Worm (Caenorhabditis elegans) whole organism, L4/young adult: ENCODE data around the gene T28A8.8.

Experiments
- W03F9.2 ChIP-seq: fragments of 150-350 bp; optimal IDR thresholded peaks from 2 replicates; lab custom pipeline; 2014; ENCODE audit warnings: missing biosample characterization, missing genetic modification characterization
- dao-5 ChIP-seq: sonication (generic microtip); optimal IDR thresholded peaks from 2 replicates; lab custom pipeline; 2016; ENCODE audit warnings: missing genotype, missing genetic modification characterization, moderate library complexity, missing compliant biosample characterization
- him-1 ChIP-seq: sonication (generic microtip); optimal IDR thresholded peaks from 2 replicates; lab custom pipeline; 2016; ENCODE audit warnings: missing genotype, missing genetic modification reagents, missing genetic modification characterization, missing compliant biosample characterization

T28A8.8 gene

ce11 chrIII:13525118-13525839 is 22.7 kb downstream of the T28A8.8 start:
- TF ChIP-seq W03F9.2 (tag; lab: Kevin White, UChicago): no peak
- TF ChIP-seq dao-5: no peak
- no peak for TF ChIP-seq him-1

ce11 chrIII:13526191-13526590 is 23.6 kb downstream of the T28A8.8 start:
- TF ChIP-seq him-1 (no peak), dao-5 (no peak), W03F9.2 (tag; lab: Kevin White, UChicago) (no peak)

ce11 chrIII:13526702-13527101 is 24.1 kb downstream of the T28A8.8 start:
- TF ChIP-seq him-1 (no peak), dao-5 (no peak), W03F9.2 (tag; lab: Kevin White, UChicago) (no peak)

- TF ChIP-seq W03F9.2 (tag; lab: Kevin White, UChicago) (no peak), dao-5 (no peak)
These were observed 24.9 kb downstream of the T28A8.8 start, which contains the start of gene lron-13 for ce11 chrIII:13527424-13528097. Gene lron-13 (plus strand): TSS chrIII:13527438.

ce11 chrIII:13528513-13529249 is 26.1 kb downstream of the T28A8.8 start:
- no peak for TF ChIP-seq him-1
- no peak for TF ChIP-seq W03F9.2 (tag; lab: Kevin White, UChicago)
- TF ChIP-seq dao-5: no peak

- TF ChIP-seq him-1 (no peak), dao-5 (no peak), W03F9.2 (tag; lab: Kevin White, UChicago) (no peak)
These were observed 27.4 kb downstream of the T28A8.8 start for ce11 chrIII:13530017-13530416.

ce11 chrIII:13530838-13531237 is 28.2 kb downstream of the T28A8.8 start:
- TF ChIP-seq W03F9.2 (tag; lab: Kevin White, UChicago): no peak
- no peak for TF ChIP-seq him-1
- TF ChIP-seq dao-5: no peak

- TF ChIP-seq dao-5 (no peak), him-1 (no peak)
These were observed 32.1 kb downstream of the T28A8.8 start for ce11 chrIII:13534704-13535103.

- TF ChIP-seq him-1 (no peak), dao-5 (no peak), W03F9.2 (tag; lab: Kevin White, UChicago) (no peak)
These were observed 33.2 kb downstream of the T28A8.8 start for ce11 chrIII:13535735-13536390.

- TF ChIP-seq him-1: no peak
- TF ChIP-seq dao-5: no peak
- no peak for TF ChIP-seq W03F9.2 (tag; lab: Kevin White, UChicago)
These were observed 38.2 kb downstream of the T28A8.8 start for ce11 chrIII:13540791-13541190.

- no peak for TF ChIP-seq dao-5
- TF ChIP-seq him-1: no peak
- no peak for TF ChIP-seq W03F9.2 (tag; lab: Kevin White, UChicago)
These were observed 39.8 kb downstream of the T28A8.8 start for ce11 chrIII:13542458-13542857.

- TF ChIP-seq W03F9.2 (tag; lab: Kevin White, UChicago): no peak
- TF ChIP-seq him-1: no peak
- no peak for TF ChIP-seq dao-5
These were observed 40.8 kb downstream of the T28A8.8 start, which contains the start of gene acs-5 for ce11 chrIII:13543434-13543833. Gene acs-5 (minus strand): TSS chrIII:13543534.

ce11 chrIII:13544593-13544992 is 42.0 kb downstream of the T28A8.8 start:
- no peak for TF ChIP-seq W03F9.2 (tag; lab: Kevin White, UChicago)
- no peak for TF ChIP-seq him-1
- no peak for TF ChIP-seq dao-5

ce11 chrIII:13546537-13546936 is 43.9 kb downstream of the T28A8.8 start, which contains the start of gene Y76A2B.4:
Gene Y76A2B.4 (minus strand): TSS chrIII:13546777.
- TF ChIP-seq dao-5: no peak
- TF ChIP-seq W03F9.2 (tag; lab: Kevin White, UChicago): no peak
- no peak for TF ChIP-seq him-1
